Fruit fly (Drosophila melanogaster): ENCODE results near the gene Pxt.

Pxt gene

DNA sequence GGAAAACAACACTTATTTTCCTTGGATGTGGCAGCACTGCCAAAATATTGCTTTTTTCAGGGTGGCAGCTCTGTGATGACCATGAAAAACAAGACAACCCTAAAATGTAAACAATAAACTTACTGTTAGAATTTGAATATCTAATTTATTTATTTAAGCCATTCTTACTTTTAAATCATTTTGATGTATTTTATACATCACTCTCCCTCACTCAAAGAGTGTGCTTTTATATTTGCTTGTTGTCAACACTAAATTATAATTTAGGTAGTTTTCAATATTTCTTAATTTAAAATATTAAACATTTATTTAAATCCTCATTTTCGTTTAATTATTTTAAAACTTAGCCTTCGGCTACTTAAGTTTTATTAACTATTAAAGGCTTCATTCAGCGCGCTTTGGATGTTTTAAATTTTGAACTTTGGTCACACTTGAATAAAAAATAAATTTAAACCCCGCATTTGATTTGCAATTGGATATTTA is 48.4 kb upstream of the Pxt start, which contains the start of the genes CG7523 and Mps1 (continued):
- TF ChIP-seq toy (GFP tag; IDR thresholded peaks at IDR 0.05) (no peak), vnd (GFP tag; IDR thresholded peaks at IDR 0.05; ENCODE audit: partially characterized antibody) (no peak), p53 (GFP tag; optimal IDR thresholded peaks at IDR 0.05) (no peak), tup (GFP tag; optimal IDR thresholded peaks at IDR 0.05) (no peak), ERR (GFP tag; optimal IDR thresholded peaks at IDR 0.05) (no peak), Aef1 (GFP tag; IDR thresholded peaks at IDR 0.05) (no peak), Mad (GFP tag; optimal IDR thresholded peaks at IDR 0.05) (no peak), tio (GFP tag; optimal IDR thresholded peaks at IDR 0.05) (no peak), zen (tag; optimal IDR thresholded peaks at IDR 0.05) (no peak), pan (optimal IDR thresholded peaks at IDR 0.05) (no peak), pan (GFP tag; optimal IDR thresholded peaks at IDR 0.05 in 1 of 2, IDR thresholded peaks at IDR 0.05 in 1 of 2) (peak in 1 of 2 experiments; percentile 31), ato (GFP tag; IDR thresholded peaks at IDR 0.05; ENCODE audit: partially characterized antibody) (no peak), Hand (GFP tag; optimal IDR thresholded peaks at IDR 0.05) (no peak), pzg (GFP tag; optimal IDR thresholded peaks at IDR 0.05) (peak; percentile 73), dati (GFP tag; IDR thresholded peaks at IDR 0.05) (no peak), Elba2 (GFP tag; optimal IDR thresholded peaks at IDR 0.05) (no peak), ash1 (GFP tag; optimal IDR thresholded peaks at IDR 0.05) (no peak), bigmax (GFP tag; optimal IDR thresholded peaks at IDR 0.05) (no peak), CG10267 (tag; optimal IDR thresholded peaks at IDR 0.05) (peak; percentile 68), CG10654 (GFP tag; optimal IDR thresholded peaks at IDR 0.05) (no peak), da (GFP tag; optimal IDR thresholded peaks at IDR 0.05) (no peak), H15 (GFP tag; IDR thresholded peaks at IDR 0.05) (no peak), gsb-n (tag; optimal IDR thresholded peaks at IDR 0.05) (no peak), CG7271 (tag; optimal IDR thresholded peaks at IDR 0.05) (no peak), Opbp (GFP tag; IDR thresholded peaks at IDR 0.05; ENCODE audit: partially characterized antibody) (no peak), crc (GFP tag; optimal IDR thresholded peaks at IDR 0.05) (no peak), ab (GFP tag; optimal IDR thresholded peaks at IDR 0.05) (no peak), psq (GFP tag; optimal IDR thresholded peaks at IDR 0.05) (no peak), CG4854 (GFP tag; optimal IDR thresholded peaks at IDR 0.05) (no peak), Fer1 (GFP tag; optimal IDR thresholded peaks at IDR 0.05) (no peak), tna (GFP tag; IDR thresholded peaks at IDR 0.05; ENCODE audit: partially characterized antibody) (no peak), Bteb2 (GFP tag; optimal IDR thresholded peaks at IDR 0.05) (no peak), CG8089 (GFP tag; optimal IDR thresholded peaks at IDR 0.05) (no peak), Neu2 (GFP tag; optimal IDR thresholded peaks at IDR 0.05; ENCODE audit: borderline replicate concordance) (no peak), row (GFP tag; IDR thresholded peaks at IDR 0.05) (peak; percentile 29; the same call in 1 of the 3 replicates), sens-2 (GFP tag; IDR thresholded peaks at IDR 0.05) (no peak), CG8388 (GFP tag; optimal IDR thresholded peaks at IDR 0.05) (peak; percentile 41), otp (GFP tag; IDR thresholded peaks at IDR 0.05) (no peak), lmd (GFP tag; IDR thresholded peaks at IDR 0.05) (no peak), CG30403 (GFP tag; optimal IDR thresholded peaks at IDR 0.05) (peak; percentile 29), Eip74EF (GFP tag; optimal IDR thresholded peaks at IDR 0.05) (no peak), CG18764 (GFP tag; optimal IDR thresholded peaks at IDR 0.05) (no peak), NC2α (GFP tag; optimal IDR thresholded peaks at IDR 0.05) (no peak), Ets65A (GFP tag) (no peak), grau (tag; optimal IDR thresholded peaks at IDR 0.05) (peak; percentile 26), CG13894 (tag; optimal IDR thresholded peaks at IDR 0.05) (no peak), ci (GFP tag; IDR thresholded peaks at IDR 0.05) (peak; percentile 25; the same call in 1 of the 3 replicates), kay (GFP tag; optimal IDR thresholded peaks at IDR 0.05) (peak; percentile 65), lbe (GFP tag; optimal IDR thresholded peaks at IDR 0.05) (no peak), Dref (GFP tag; IDR thresholded peaks at IDR 0.05) (peak; percentile 35; the same call in 1 of the 2 replicates), CG4328 (GFP tag; optimal IDR thresholded peaks at IDR 0.05) (no peak), CG14710 (tag; optimal IDR thresholded peaks at IDR 0.05) (peak; percentile 98)

Data from whole organism, embryonic.